Worm (Caenorhabditis elegans): ENCODE results near the gene ZK899.1.

The ZK899.1 gene

ce11 chrX:9494661-9495060 lies 48.2 kb downstream of the ZK899.1 start:
- TF ChIP-seq hlh-30 (tag; optimal IDR thresholded peaks at IDR 0.05; ENCODE audit: insufficient read depth) (no peak), ets-4 (tag; optimal IDR thresholded peaks at IDR 0.05) (no peak), nhr-11 (tag; optimal IDR thresholded peaks at IDR 0.05) (no peak), hlh-6 (tag; optimal IDR thresholded peaks at IDR 0.05) (peak; percentile 49), ahr-1 (tag; optimal IDR thresholded peaks at IDR 0.05) (no peak), lim-6 (tag; optimal IDR thresholded peaks at IDR 0.05) (no peak), rnt-1 (tag; optimal IDR thresholded peaks at IDR 0.05) (peak; percentile 24), ref-2 (tag; optimal IDR thresholded peaks at IDR 0.05) (no peak), tbx-2 (tag; optimal IDR thresholded peaks at IDR 0.05) (peak; percentile 1), pha-2 (tag; optimal IDR thresholded peaks at IDR 0.05) (peak; percentile 46), zip-5 (tag; optimal IDR thresholded peaks at IDR 0.05) (no peak), fax-1 (tag; optimal IDR thresholded peaks at IDR 0.05) (no peak), pax-1 (tag; optimal IDR thresholded peaks at IDR 0.05) (no peak), T23F11.4 (GFP tag; optimal IDR thresholded peaks at IDR 0.05) (no peak), C38D4.7 (GFP tag; optimal IDR thresholded peaks at IDR 0.05) (no peak), ttx-3 (tag; optimal IDR thresholded peaks at IDR 0.05) (no peak), fkh-6 (tag; optimal IDR thresholded peaks at IDR 0.05) (no peak), syd-9 (tag; optimal IDR thresholded peaks at IDR 0.05) (no peak)
